Fruit fly (Drosophila melanogaster) whole organism, prepupa: ENCODE data around the gene CG34330.

Experiments used
- CG10631 ChIP-seq: fragments of 200-800 bp; sonication (Bioruptor generic); optimal IDR thresholded peaks from 2 replicates; lab custom pipeline; 2016; ENCODE audit warnings: missing biosample characterization, missing genetic modification characterization
- CG10669 ChIP-seq: fragments of 200-800 bp; sonication (Bioruptor generic); optimal IDR thresholded peaks from 3 replicates; lab custom pipeline; 2018; ENCODE audit warnings: missing biosample characterization, mild to moderate bottlenecking, missing genetic modification characterization, moderate library complexity
- CG11294 ChIP-seq: fragments of 200-800 bp; sonication (Bioruptor generic); IDR thresholded peaks from 2 replicates; pipeline ENCODE4 v1.3.6; 2022; ENCODE audit warnings: missing biosample characterization, missing genetic modification characterization
- CG11902 ChIP-seq: fragments of 200-800 bp; sonication (Bioruptor generic); optimal IDR thresholded peaks from 3 replicates; lab custom pipeline; 2016; ENCODE audit warnings: missing biosample characterization, missing genetic modification characterization
- CG15336 ChIP-seq: fragments of 200-800 bp; sonication (Bioruptor generic); IDR thresholded peaks from 2 replicates; pipeline ENCODE4 v1.3.6; 2022; ENCODE audit warnings: missing biosample characterization, missing genetic modification characterization
- CG16779 ChIP-seq: fragments of 200-800 bp; sonication (Bioruptor generic); optimal IDR thresholded peaks from 3 replicates; lab custom pipeline; 2017; ENCODE audit warnings: missing biosample characterization, mild to moderate bottlenecking, missing genetic modification characterization
- CG3032 ChIP-seq: fragments of 200-800 bp; optimal IDR thresholded peaks from 2 replicates; lab custom pipeline; 2019; ENCODE audit warnings: missing biosample characterization, mild to moderate bottlenecking, missing genetic modification characterization, moderate library complexity
- CG34406 ChIP-seq: fragments of 200-800 bp; sonication (Bioruptor generic); optimal IDR thresholded peaks from 3 replicates; lab custom pipeline; 2016; ENCODE audit warnings: missing biosample characterization, missing genetic modification characterization
- CG6163 ChIP-seq: fragments of 200-800 bp; sonication (Bioruptor generic); IDR thresholded peaks from 3 replicates; pipeline ENCODE4 v1.3.6; 2022; ENCODE audit warnings: missing biosample characterization, missing genetic modification characterization
- CG6276 ChIP-seq: fragments of 200-800 bp; sonication (Bioruptor generic); optimal IDR thresholded peaks from 2 replicates; lab custom pipeline; 2017; ENCODE audit warnings: missing biosample characterization, mild to moderate bottlenecking, missing genetic modification characterization
- CG6792 ChIP-seq: fragments of 200-800 bp; sonication (Bioruptor generic); optimal IDR thresholded peaks from 3 replicates; lab custom pipeline; 2016; ENCODE audit warnings: missing biosample characterization, missing genetic modification characterization
- CG6808 ChIP-seq: fragments of 200-800 bp; sonication (Bioruptor generic); optimal IDR thresholded peaks from 3 replicates; lab custom pipeline; 2017; ENCODE audit warnings: missing biosample characterization, missing genetic modification characterization, mild to moderate bottlenecking, moderate library complexity, missing genetic modification reagents
- CG6854 ChIP-seq: fragments of 200-800 bp; sonication (Bioruptor generic); optimal IDR thresholded peaks from 2 replicates; lab custom pipeline; 2017; ENCODE audit warnings: missing biosample characterization, mild to moderate bottlenecking, missing genetic modification characterization
- CG7368 ChIP-seq: fragments of 200-800 bp; sonication (Bioruptor generic); optimal IDR thresholded peaks from 3 replicates; lab custom pipeline; 2016; ENCODE audit warnings: missing biosample characterization, missing genetic modification characterization
- CG8119 ChIP-seq: fragments of 200-800 bp; sonication (Bioruptor generic); IDR thresholded peaks from 3 replicates; pipeline ENCODE4 v1.3.6; 2022; ENCODE audit warnings: missing biosample characterization, missing genetic modification characterization
- CG8319 ChIP-seq: fragments of 200-800 bp; sonication (Bioruptor generic); optimal IDR thresholded peaks from 3 replicates; lab custom pipeline; 2016; ENCODE audit warnings: missing biosample characterization, missing genetic modification characterization
- CG8632 ChIP-seq: fragments of 200-800 bp; sonication (Bioruptor generic); optimal IDR thresholded peaks from 3 replicates; lab custom pipeline; 2016; ENCODE audit warnings: missing biosample characterization, missing genetic modification characterization
- Eip93F ChIP-seq: fragments of 200-800 bp; sonication (Bioruptor generic); optimal IDR thresholded peaks from 2 replicates; lab custom pipeline; 2016; ENCODE audit warnings: missing biosample characterization, mild to moderate bottlenecking, missing genetic modification characterization
- Ets21C ChIP-seq: fragments of 200-800 bp; sonication (Bioruptor generic); optimal IDR thresholded peaks from 3 replicates; lab custom pipeline; 2016; ENCODE audit warnings: missing biosample characterization, missing genetic modification characterization
- Ets96B ChIP-seq: fragments of 200-800 bp; optimal IDR thresholded peaks from 2 replicates; lab custom pipeline; 2019; ENCODE audit warnings: missing biosample characterization, mild to moderate bottlenecking, missing genetic modification characterization, moderate library complexity
- Gug ChIP-seq: fragments of 200-800 bp; sonication (Bioruptor generic); IDR thresholded peaks from 2 replicates; pipeline ENCODE4 v1.3.6; 2022; ENCODE audit warnings: missing biosample characterization, missing genetic modification characterization
- Lpt ChIP-seq: fragments of 200-800 bp; sonication (Bioruptor generic); optimal IDR thresholded peaks from 3 replicates; lab custom pipeline; 2016; ENCODE audit warnings: missing biosample characterization, missing genetic modification characterization
- OdsH ChIP-seq: fragments of 200-800 bp; sonication (Bioruptor generic); optimal IDR thresholded peaks from 3 replicates; lab custom pipeline; 2016; ENCODE audit warnings: missing biosample characterization, missing genetic modification characterization
- Smox ChIP-seq: fragments of 200-800 bp; sonication (Bioruptor generic); optimal IDR thresholded peaks from 3 replicates; lab custom pipeline; 2016; ENCODE audit warnings: missing biosample characterization, missing genetic modification characterization
- Sox102F ChIP-seq: fragments of 200-800 bp; sonication (Bioruptor generic); optimal IDR thresholded peaks from 2 replicates; lab custom pipeline; 2016; ENCODE audit warnings: missing biosample characterization, mild to moderate bottlenecking, missing genetic modification characterization
- acj6 ChIP-seq: fragments of 200-800 bp; sonication (Bioruptor generic); optimal IDR thresholded peaks from 3 replicates; lab custom pipeline; 2016; ENCODE audit warnings: missing biosample characterization, missing genetic modification characterization
- dac ChIP-seq: fragments of 200-800 bp; sonication (Bioruptor generic); optimal IDR thresholded peaks from 2 replicates; lab custom pipeline; 2017; ENCODE audit warnings: missing biosample characterization, mild to moderate bottlenecking, missing genetic modification characterization
- dsx ChIP-seq: fragments of 200-800 bp; optimal IDR thresholded peaks from 3 replicates; lab custom pipeline; 2019; ENCODE audit warnings: missing biosample characterization, mild to moderate bottlenecking, missing genetic modification characterization, moderate library complexity; ENCODE audit not compliant: poor library complexity, severe bottlenecking
- eg ChIP-seq: fragments of 200-800 bp; sonication (Bioruptor generic); IDR thresholded peaks from 3 replicates; pipeline ENCODE4 v1.3.6; 2022; ENCODE audit warnings: missing biosample characterization, missing genetic modification characterization
- fd59A ChIP-seq: fragments of 200-800 bp; sonication (Bioruptor generic); optimal IDR thresholded peaks from 2 replicates; lab custom pipeline; 2017; ENCODE audit warnings: missing biosample characterization, mild to moderate bottlenecking, missing genetic modification characterization, missing genetic modification reagents
- fd85E ChIP-seq: fragments of 200-800 bp; sonication (Bioruptor generic); optimal IDR thresholded peaks from 3 replicates; lab custom pipeline; 2016; ENCODE audit warnings: missing biosample characterization, missing genetic modification characterization
- fkh ChIP-seq: fragments of 200-800 bp; sonication (Bioruptor generic); optimal IDR thresholded peaks from 3 replicates; lab custom pipeline; 2017; ENCODE audit warnings: missing biosample characterization, mild to moderate bottlenecking, missing genetic modification characterization, moderate library complexity

Gene CG34330

dm6 chrX:19106842-19107557 is 38.2 kb upstream of the CG34330 start (continued):
- no peak for TF ChIP-seq Eip93F (GFP tag; lab: Kevin White, UChicago)
- peak; percentile 6 for TF ChIP-seq CG6808 (GFP tag; lab: Kevin White, UChicago)
- no peak for TF ChIP-seq Lpt
- TF ChIP-seq Ets21C (GFP tag; lab: Kevin White, UChicago) = no peak
- TF ChIP-seq CG34406 (GFP tag; lab: Kevin White, UChicago) = no peak
- peak; percentile 7 for TF ChIP-seq dsx
- TF ChIP-seq CG16779 (tag; lab: Kevin White, UChicago) = no peak
- no peak for TF ChIP-seq CG6163 (GFP tag; lab: Robert Waterston, UW)
- TF ChIP-seq CG10669 (GFP tag; lab: Kevin White, UChicago) = peak; percentile 16
- TF ChIP-seq CG10631 = peak; percentile 36
- peak; percentile 17 for TF ChIP-seq Ets96B (tag; lab: Kevin White, UChicago)

dm6 chrX:19096179-19096578 is 27.4 kb upstream of the CG34330 start:
- no peak for TF ChIP-seq CG16779 (tag; lab: Kevin White, UChicago)
- TF ChIP-seq CG10631 = no peak
- TF ChIP-seq Sox102F (GFP tag; lab: Kevin White, UChicago) = no peak
- no peak for TF ChIP-seq CG7368
- no peak for TF ChIP-seq fd59A (GFP tag; lab: Kevin White, UChicago)
- TF ChIP-seq CG8319 = no peak
- no peak for TF ChIP-seq eg (GFP tag; lab: Robert Waterston, UW)
- TF ChIP-seq OdsH (GFP tag; lab: Kevin White, UChicago) = no peak

dm6 chrX:19083190-19083589 is 14.4 kb upstream of the CG34330 start, which contains the start of gene CG7423:
CG7423 (minus strand) TSS chrX:19083290.
- TF ChIP-seq fkh (GFP tag; lab: Kevin White, UChicago) (no peak), Ets96B (tag; lab: Kevin White, UChicago) (no peak), CG8632 (GFP tag; lab: Kevin White, UChicago) (no peak), Smox (no peak), CG6808 (GFP tag; lab: Kevin White, UChicago) (no peak), CG16779 (tag; lab: Kevin White, UChicago) (no peak), CG11902 (GFP tag; lab: Kevin White, UChicago) (no peak), Eip93F (GFP tag; lab: Kevin White, UChicago) (no peak), CG3032 (tag; lab: Kevin White, UChicago) (no peak), CG8119 (GFP tag; lab: Robert Waterston, UW) (no peak), CG6792 (GFP tag; lab: Kevin White, UChicago) (no peak), acj6 (GFP tag; lab: Kevin White, UChicago) (no peak), CG6276 (GFP tag; lab: Kevin White, UChicago) (no peak), dac (GFP tag; lab: Kevin White, UChicago) (no peak), CG6854 (GFP tag; lab: Kevin White, UChicago) (no peak)

dm6 chrX:19081365-19081764 is 12.6 kb upstream of the CG34330 start, which contains the start of gene CG14191:
CG14191 (plus strand) TSS chrX:19081665.
- no peak for TF ChIP-seq CG6854 (GFP tag; lab: Kevin White, UChicago)
- TF ChIP-seq CG11902 (GFP tag; lab: Kevin White, UChicago) = no peak
- TF ChIP-seq CG11294 (GFP tag; lab: Robert Waterston, UW) = no peak
- TF ChIP-seq eg (GFP tag; lab: Robert Waterston, UW) = no peak
- TF ChIP-seq CG6792 (GFP tag; lab: Kevin White, UChicago) = no peak
- TF ChIP-seq CG34406 (GFP tag; lab: Kevin White, UChicago) = no peak
- no peak for TF ChIP-seq fkh (GFP tag; lab: Kevin White, UChicago)
- no peak for TF ChIP-seq CG16779 (tag; lab: Kevin White, UChicago)
- no peak for TF ChIP-seq fd85E
- TF ChIP-seq CG8632 (GFP tag; lab: Kevin White, UChicago) = no peak
- no peak for TF ChIP-seq CG15336 (GFP tag; lab: Robert Waterston, UW)
- no peak for TF ChIP-seq Gug (GFP tag; lab: Robert Waterston, UW)
